Worm (Caenorhabditis elegans) whole organism, L1 larva: ENCODE data around the gene T28A8.6.

Experiments
- C16A3.4 ChIP-seq: fragments of 150-350 bp; optimal IDR thresholded peaks from 2 replicates; lab custom pipeline; 2014; ENCODE audit warnings: missing biosample characterization, missing genetic modification characterization
- F16B12.6 ChIP-seq: fragments of 150-350 bp; optimal IDR thresholded peaks from 2 replicates; lab custom pipeline; 2014; ENCODE audit warnings: missing biosample characterization, missing genetic modification characterization
- alr-1 ChIP-seq: fragments of 200-800 bp; sonication (Bioruptor generic); optimal IDR thresholded peaks from 2 replicates; lab custom pipeline; 2018; ENCODE audit warnings: borderline replicate concordance, mild to moderate bottlenecking, missing genetic modification characterization, missing compliant biosample characterization
- ama-1 ChIP-seq: fragments of 150-350 bp; optimal IDR thresholded peaks from 2 replicates; lab custom pipeline; 2014
- blmp-1 ChIP-seq: fragments of 150-350 bp; optimal IDR thresholded peaks from 2 replicates; lab custom pipeline; 2014; ENCODE audit warnings: missing biosample characterization, missing genetic modification characterization
- ceh-8 ChIP-seq: fragments of 200-800 bp; sonication (Bioruptor generic); optimal IDR thresholded peaks from 2 replicates; lab custom pipeline; 2018; ENCODE audit warnings: mild to moderate bottlenecking, missing genetic modification characterization, moderate library complexity, missing compliant biosample characterization
- ceh-82 ChIP-seq, 3 experiments: fragments of 150-350 bp in 1 of 3; sonication (generic microtip) in 2 of 3; optimal IDR thresholded peaks; 2 replicates each; lab custom pipeline; 2014 to 2017; ENCODE audit warnings: missing biosample characterization in 3 of 3, missing genetic modification characterization in 3 of 3
- dpl-1 ChIP-seq, 3 experiments: fragments of 150-350 bp in 2 of 3; sonication (generic microtip) in 1 of 3; optimal IDR thresholded peaks; 2 replicates each; lab custom pipeline; 2014 to 2017; ENCODE audit warnings: missing biosample characterization in 3 of 3, missing genetic modification characterization in 3 of 3, missing genetic modification reagents in 3 of 3
- dsc-1 ChIP-seq: sonication (generic microtip); optimal IDR thresholded peaks from 2 replicates; lab custom pipeline; 2016; ENCODE audit warnings: mild to moderate bottlenecking, missing genetic modification characterization, missing compliant biosample characterization
- efl-3 ChIP-seq: fragments of 200-800 bp; sonication (Bioruptor generic); optimal IDR thresholded peaks from 2 replicates; lab custom pipeline; 2018; ENCODE audit warnings: mild to moderate bottlenecking, missing genetic modification characterization, missing compliant biosample characterization
- egl-13 ChIP-seq: sonication (generic microtip); optimal IDR thresholded peaks from 2 replicates; lab custom pipeline; 2016; ENCODE audit warnings: missing genotype, missing genetic modification reagents, missing genetic modification characterization, missing compliant biosample characterization
- elt-3 ChIP-seq, 6 experiments: fragments of 150-350 bp in 1 of 6; sonication (generic microtip); optimal IDR thresholded peaks; 2 replicates each; lab custom pipeline; 2017 to 2018; ENCODE audit warnings: missing biosample characterization in 6 of 6, missing genetic modification characterization in 6 of 6, inconsistent platforms in 1 of 6
- fkh-10 ChIP-seq: sonication (generic microtip); optimal IDR thresholded peaks from 2 replicates; lab custom pipeline; 2017; ENCODE audit warnings: missing biosample characterization, missing genetic modification reagents, missing genetic modification characterization
- fkh-4 ChIP-seq: sonication (generic microtip); optimal IDR thresholded peaks from 2 replicates; lab custom pipeline; 2016; ENCODE audit warnings: missing compliant biosample characterization, missing genetic modification characterization, borderline replicate concordance
- fkh-8 ChIP-seq: sonication (generic microtip); optimal IDR thresholded peaks from 2 replicates; lab custom pipeline; 2016; ENCODE audit warnings: mild to moderate bottlenecking, missing genetic modification characterization, missing compliant biosample characterization
- fos-1 ChIP-seq: fragments of 150-350 bp; optimal IDR thresholded peaks from 2 replicates; lab custom pipeline; 2014; ENCODE audit warnings: missing biosample characterization, missing genetic modification characterization
- hlh-17 ChIP-seq: fragments of 200-800 bp; sonication (Bioruptor generic); optimal IDR thresholded peaks from 2 replicates; lab custom pipeline; 2018; ENCODE audit warnings: missing genetic modification characterization, mild to moderate bottlenecking, missing compliant biosample characterization, moderate library complexity, borderline replicate concordance
- irx-1 ChIP-seq: sonication (generic microtip); optimal IDR thresholded peaks from 2 replicates; lab custom pipeline; 2016; ENCODE audit warnings: missing genetic modification characterization, missing compliant biosample characterization
- isw-1 ChIP-seq: fragments of 200-800 bp; sonication (Bioruptor generic); IDR thresholded peaks from 2 replicates; pipeline ENCODE4 v1.3.6; 2022; ENCODE audit warnings: missing genetic modification characterization, missing compliant biosample characterization
- jun-1 ChIP-seq: fragments of 150-350 bp; optimal IDR thresholded peaks from 2 replicates; lab custom pipeline; 2014; ENCODE audit warnings: missing biosample characterization, missing genetic modification reagents, missing genetic modification characterization
- lin-13 ChIP-seq: fragments of 150-350 bp; optimal IDR thresholded peaks from 2 replicates; lab custom pipeline; 2014; ENCODE audit warnings: missing biosample characterization, missing genetic modification reagents, missing genetic modification characterization
- lin-14 ChIP-seq: fragments of 200-800 bp; sonication (Bioruptor generic); optimal IDR thresholded peaks from 2 replicates; lab custom pipeline; 2018; ENCODE audit warnings: mild to moderate bottlenecking, missing genetic modification characterization, moderate library complexity, missing compliant biosample characterization
- lin-15B ChIP-seq: fragments of 150-350 bp; sonication (generic microtip); optimal IDR thresholded peaks from 3 replicates; lab custom pipeline; 2014; ENCODE audit warnings: missing biosample characterization, missing genetic modification characterization
- lin-35 ChIP-seq, 2 experiments: fragments of 150-350 bp; optimal IDR thresholded peaks; 2 replicates each; lab custom pipeline; 2014; ENCODE audit warnings: missing biosample characterization in 2 of 2, missing genetic modification characterization in 2 of 2, missing genetic modification reagents in 2 of 2
- lin-39 ChIP-seq: fragments of 150-350 bp; optimal IDR thresholded peaks from 2 replicates; lab custom pipeline; 2014; ENCODE audit warnings: missing biosample characterization, missing genetic modification reagents, missing genetic modification characterization
- lsy-2 ChIP-seq, 2 experiments: fragments of 150-350 bp; optimal IDR thresholded peaks; 2 replicates each; lab custom pipeline; 2014; ENCODE audit warnings: missing biosample characterization in 2 of 2, missing genetic modification characterization in 2 of 2
- mab-9 ChIP-seq: fragments of 200-800 bp; sonication (Bioruptor generic); IDR thresholded peaks from 2 replicates; pipeline ENCODE4 v1.3.6; 2022; ENCODE audit warnings: missing genetic modification reagents, missing genetic modification characterization, missing compliant biosample characterization
- mdl-1 ChIP-seq, 2 experiments: fragments of 150-350 bp; optimal IDR thresholded peaks; 2 replicates each; lab custom pipeline; 2014 to 2017; ENCODE audit warnings: missing biosample characterization in 2 of 2, missing genetic modification characterization in 2 of 2, inconsistent platforms in 1 of 2
- mep-1 ChIP-seq: fragments of 150-350 bp; optimal IDR thresholded peaks from 2 replicates; lab custom pipeline; 2014; ENCODE audit warnings: missing biosample characterization, missing genetic modification characterization
- nhr-12 ChIP-seq: sonication (generic microtip); optimal IDR thresholded peaks from 2 replicates; lab custom pipeline; 2017; ENCODE audit warnings: missing biosample characterization, missing genetic modification characterization
- nhr-19 ChIP-seq: fragments of 200-800 bp; sonication (Bioruptor generic); conservative IDR thresholded peaks from 2 replicates; pipeline ENCODE4 v1.3.6; 2022; ENCODE audit warnings: missing genetic modification characterization, missing compliant biosample characterization
- nhr-20 ChIP-seq: sonication (generic microtip); optimal IDR thresholded peaks from 2 replicates; lab custom pipeline; 2016; ENCODE audit warnings: mild to moderate bottlenecking, missing genetic modification characterization, missing compliant biosample characterization
- nhr-71 ChIP-seq: sonication (generic microtip); optimal IDR thresholded peaks from 2 replicates; lab custom pipeline; 2016; ENCODE audit warnings: mild to moderate bottlenecking, missing genetic modification characterization, moderate library complexity, missing compliant biosample characterization
- nhr-76 ChIP-seq: sonication (generic microtip); optimal IDR thresholded peaks from 2 replicates; lab custom pipeline; 2017; ENCODE audit warnings: missing biosample characterization, missing genetic modification characterization
- nhr-84 ChIP-seq: sonication (generic microtip); optimal IDR thresholded peaks from 2 replicates; lab custom pipeline; 2017; ENCODE audit warnings: missing biosample characterization, missing genetic modification characterization
- nhr-85 ChIP-seq: sonication (generic microtip); peaks from one replicate; lab custom pipeline; 2016; ENCODE audit warnings: missing genetic modification characterization, inconsistent platforms, missing compliant biosample characterization
- pag-3 ChIP-seq: sonication (generic microtip); optimal IDR thresholded peaks from 2 replicates; lab custom pipeline; 2017; ENCODE audit warnings: missing genetic modification characterization, mild to moderate bottlenecking, missing compliant biosample characterization, antibody characterized with exemption, borderline replicate concordance; ENCODE audit not compliant: insufficient read depth
- pqm-1 ChIP-seq: sonication (generic microtip); optimal IDR thresholded peaks from 3 replicates; lab custom pipeline; 2017; ENCODE audit warnings: missing biosample characterization, missing genetic modification characterization
- rnt-1 ChIP-seq: sonication (generic microtip); optimal IDR thresholded peaks from 2 replicates; lab custom pipeline; 2016; ENCODE audit warnings: mild to moderate bottlenecking, missing genetic modification characterization, moderate library complexity, missing compliant biosample characterization
- skn-1 ChIP-seq: fragments of 150-350 bp; optimal IDR thresholded peaks from 2 replicates; lab custom pipeline; 2014; ENCODE audit warnings: missing biosample characterization, missing genetic modification characterization
- snu-23 ChIP-seq: sonication (generic microtip); optimal IDR thresholded peaks from 2 replicates; lab custom pipeline; 2016; ENCODE audit warnings: missing genetic modification characterization, missing compliant biosample characterization
- sup-37 ChIP-seq: fragments of 200-800 bp; sonication (Bioruptor generic); optimal IDR thresholded peaks from 2 replicates; lab custom pipeline; 2018; ENCODE audit warnings: mild to moderate bottlenecking, missing genetic modification characterization, missing compliant biosample characterization
- swsn-7 ChIP-seq: sonication (generic microtip); optimal IDR thresholded peaks from 2 replicates; lab custom pipeline; 2016; ENCODE audit warnings: missing genetic modification characterization, missing compliant biosample characterization
- tbx-2 ChIP-seq: sonication (generic microtip); optimal IDR thresholded peaks from 2 replicates; lab custom pipeline; 2016; ENCODE audit warnings: missing genetic modification characterization, missing compliant biosample characterization
- tlp-1 ChIP-seq: fragments of 150-350 bp; optimal IDR thresholded peaks from 2 replicates; lab custom pipeline; 2014; ENCODE audit warnings: missing biosample characterization, missing genetic modification characterization
- unc-130 ChIP-seq: fragments of 150-350 bp; optimal IDR thresholded peaks from 2 replicates; lab custom pipeline; 2017; ENCODE audit warnings: missing biosample characterization, missing genetic modification characterization, inconsistent platforms
- unc-62 ChIP-seq: fragments of 150-350 bp; optimal IDR thresholded peaks from 2 replicates; lab custom pipeline; 2014; ENCODE audit warnings: missing biosample characterization, missing genetic modification reagents, missing genetic modification characterization
- unc-86 ChIP-seq: sonication (generic microtip); optimal IDR thresholded peaks from 2 replicates; lab custom pipeline; 2016; ENCODE audit warnings: missing genetic modification characterization, missing compliant biosample characterization
- unc-98 ChIP-seq: fragments of 200-800 bp; sonication (Bioruptor generic); IDR thresholded peaks from 2 replicates; pipeline ENCODE4 v1.3.6; 2022; ENCODE audit warnings: missing genetic modification characterization, missing compliant biosample characterization
- vab-15 ChIP-seq: sonication (generic microtip); optimal IDR thresholded peaks from 2 replicates; lab custom pipeline; 2017; ENCODE audit warnings: missing genotype, mild to moderate bottlenecking, missing genetic modification characterization, missing compliant biosample characterization
- xbp-1 ChIP-seq: sonication (generic microtip); optimal IDR thresholded peaks from 2 replicates; lab custom pipeline; 2016; ENCODE audit warnings: missing genetic modification characterization, missing compliant biosample characterization
- zip-4 ChIP-seq: fragments of 200-800 bp; sonication (Bioruptor generic); optimal IDR thresholded peaks from 2 replicates; lab custom pipeline; 2018; ENCODE audit warnings: mild to moderate bottlenecking, missing genetic modification characterization, moderate library complexity, missing compliant biosample characterization
- ztf-4 ChIP-seq: fragments of 150-350 bp; optimal IDR thresholded peaks from 2 replicates; lab custom pipeline; 2014; ENCODE audit warnings: missing biosample characterization, missing genetic modification characterization

The T28A8.6 gene

ce11 chrIII:13530017-13530416 lies 31.0 kb downstream of the T28A8.6 start:
- peak; percentile 63 for TF ChIP-seq dsc-1 (tag; lab: Kevin White, UChicago)
- TF ChIP-seq nhr-76 = no peak
- TF ChIP-seq unc-98 = no peak
- no peak for TF ChIP-seq ama-1
- 0 out of 2 replicates have a peak, but pooled peaks have one; percentile 33 for TF ChIP-seq mab-9 (GFP tag; lab: Robert Waterston, UW)
- peak; percentile 79 for TF ChIP-seq nhr-71 (tag; lab: Kevin White, UChicago)
- peak; percentile 57 for TF ChIP-seq vab-15 (tag; lab: Kevin White, UChicago)
- TF ChIP-seq mdl-1 (tag; optimal IDR thresholded peaks at IDR 0.05; lab: Kevin White, UChicago) = peak in 1 of 2 experiments; percentile 38
- TF ChIP-seq swsn-7 = peak; percentile 67
- TF ChIP-seq jun-1 (tag; lab: Kevin White, UChicago) = peak; percentile 63
- TF ChIP-seq skn-1 = peak; percentile 62
- no peak for TF ChIP-seq efl-3
- TF ChIP-seq pqm-1 (tag; lab: Kevin White, UChicago) = no peak
- no peak for TF ChIP-seq nhr-84
- TF ChIP-seq lin-15B = peak; percentile 60
- TF ChIP-seq blmp-1 (tag; lab: Kevin White, UChicago) = peak; percentile 98
- peak; percentile 62 for TF ChIP-seq nhr-20 (tag; lab: Kevin White, UChicago)
- no peak for TF ChIP-seq zip-4 (GFP tag; lab: Kevin White, UChicago)
- peak; percentile 9 for TF ChIP-seq fos-1 (tag; lab: Kevin White, UChicago)
- peak; percentile 78 for TF ChIP-seq lin-14 (GFP tag; lab: Kevin White, UChicago)
- peak; percentile 50 for TF ChIP-seq lin-13 (GFP tag; lab: Kevin White, UChicago)
- no peak for TF ChIP-seq egl-13 (tag; lab: Kevin White, UChicago)
- TF ChIP-seq fkh-8 = peak; percentile 62
- peak; percentile 16 for TF ChIP-seq fkh-10 (GFP tag; lab: Kevin White, UChicago)
- no peak for TF ChIP-seq ceh-8 (GFP tag; lab: Kevin White, UChicago)
- TF ChIP-seq xbp-1 (tag; lab: Kevin White, UChicago) = peak; percentile 51
- no peak for TF ChIP-seq tlp-1 (tag; lab: Kevin White, UChicago)
- peak; percentile 58 for TF ChIP-seq unc-86 (tag; lab: Kevin White, UChicago)
- TF ChIP-seq ztf-4 (tag; lab: Kevin White, UChicago) = no peak
- peak; percentile 62 to 87 (median 70) for TF ChIP-seq ceh-82 (tag; optimal IDR thresholded peaks at IDR 0.05; lab: Kevin White, UChicago)
- TF ChIP-seq rnt-1 (tag; lab: Kevin White, UChicago) = peak; percentile 72
- no peak for TF ChIP-seq alr-1 (tag; lab: Kevin White, UChicago)
- TF ChIP-seq unc-130 (tag; lab: Kevin White, UChicago) = peak; percentile 77
- TF ChIP-seq hlh-17 (GFP tag; lab: Kevin White, UChicago) = no peak
- peak; percentile 52 for TF ChIP-seq tbx-2 (tag; lab: Kevin White, UChicago)
- TF ChIP-seq nhr-85 = no peak
- peak; percentile 65 for TF ChIP-seq C16A3.4
- TF ChIP-seq lsy-2 (tag; optimal IDR thresholded peaks at IDR 0.05; lab: Kevin White, UChicago) = peak; percentile 71 to 79
- peak; percentile 79 to 87 (median 85) for TF ChIP-seq dpl-1 (GFP tag; optimal IDR thresholded peaks at IDR 0.05; lab: Kevin White, UChicago)
- no peak for TF ChIP-seq sup-37
- TF ChIP-seq lin-35 (GFP tag; optimal IDR thresholded peaks at IDR 0.05; lab: Kevin White, UChicago) = peak; percentile 82 to 92
- no peak for TF ChIP-seq nhr-12
- TF ChIP-seq lin-39 = peak; percentile 23
- TF ChIP-seq irx-1 = peak; percentile 20
- TF ChIP-seq F16B12.6 (tag; lab: Kevin White, UChicago) = peak; percentile 51
- TF ChIP-seq snu-23 (GFP tag; lab: Kevin White, UChicago) = peak; percentile 74
- peak; percentile 74 for TF ChIP-seq mep-1 (tag; lab: Kevin White, UChicago)
- TF ChIP-seq unc-62 (GFP tag; lab: Kevin White, UChicago) = no peak
- no peak for TF ChIP-seq fkh-4 (tag; lab: Kevin White, UChicago)
- no peak for TF ChIP-seq pag-3
- TF ChIP-seq isw-1 (GFP tag; lab: Robert Waterston, UW) = peak; percentile 42
- TF ChIP-seq nhr-19 (GFP tag; lab: Robert Waterston, UW) = peak; percentile 60
- peak in 1 of 6 experiments; percentile 12 for TF ChIP-seq elt-3 (tag; optimal IDR thresholded peaks at IDR 0.05; lab: Kevin White, UChicago)
